Fruit fly (Drosophila melanogaster) whole organism, adult: Measurements from ENCODE around the gene Slmap.

ENCODE experiments used
- CG11617 ChIP-seq: fragments of 200-800 bp; sonication (Bioruptor generic); optimal IDR thresholded peaks from 2 replicates; lab custom pipeline; 2017; ENCODE audit warnings: mild to moderate bottlenecking, missing biosample characterization, missing genetic modification reagents, missing genetic modification characterization
- CG1620 ChIP-seq: fragments of 200-800 bp; sonication (Bioruptor generic); optimal IDR thresholded peaks from 2 replicates; lab custom pipeline; 2016; ENCODE audit warnings: missing biosample characterization, missing genetic modification characterization
- CG5204 ChIP-seq: fragments of 200-800 bp; sonication (Bioruptor generic); optimal IDR thresholded peaks from 2 replicates; lab custom pipeline; 2016; ENCODE audit warnings: missing biosample characterization, missing genetic modification characterization
- CG7101 ChIP-seq: fragments of 200-800 bp; sonication (Bioruptor generic); optimal IDR thresholded peaks from 2 replicates; lab custom pipeline; 2018; ENCODE audit warnings: missing biosample characterization, mild to moderate bottlenecking, missing genetic modification characterization, moderate library complexity
- bab1 ChIP-seq: fragments of 200-800 bp; sonication (Bioruptor generic); optimal IDR thresholded peaks from 3 replicates; lab custom pipeline; 2019; ENCODE audit warnings: missing biosample characterization, mild to moderate bottlenecking, missing genetic modification characterization, moderate library complexity
- kay ChIP-seq: fragments of 200-800 bp; sonication (Bioruptor generic); peaks from one replicate; lab custom pipeline; 2016; ENCODE audit warnings: missing biosample characterization, missing genetic modification characterization, borderline replicate concordance
- ovo ChIP-seq: fragments of 200-800 bp; sonication (Bioruptor generic); optimal IDR thresholded peaks from 2 replicates; lab custom pipeline; 2016; ENCODE audit warnings: missing biosample characterization, missing genetic modification characterization
- pad ChIP-seq: fragments of 200-800 bp; sonication (Bioruptor generic); optimal IDR thresholded peaks from 3 replicates; lab custom pipeline; 2017; ENCODE audit warnings: missing biosample characterization, missing genetic modification characterization, mild to moderate bottlenecking, moderate library complexity, missing genetic modification reagents
- toe ChIP-seq: fragments of 200-800 bp; sonication (Bioruptor generic); optimal IDR thresholded peaks from 2 replicates; lab custom pipeline; 2016; ENCODE audit warnings: missing biosample characterization, missing genetic modification characterization

- TF ChIP-seq kay (GFP tag; lab: Kevin White, UChicago) = no peak
- TF ChIP-seq bab1 (GFP tag; lab: Kevin White, UChicago) = no peak
- TF ChIP-seq pad (GFP tag; lab: Kevin White, UChicago) = no peak
- TF ChIP-seq CG1620 = no peak
- TF ChIP-seq toe (GFP tag; lab: Kevin White, UChicago) = no peak
- no peak for TF ChIP-seq CG7101
- no peak for TF ChIP-seq CG11617 (GFP tag; lab: Kevin White, UChicago)
- TF ChIP-seq CG5204 (GFP tag; lab: Kevin White, UChicago) = no peak
- TF ChIP-seq ovo (GFP tag; lab: Kevin White, UChicago) = no peak
Measured at dm6 chr2L:22566218-22566617, 12.7 kb upstream of the Slmap start.
